Fruit fly (Drosophila melanogaster) whole organism: Measurements from ENCODE around the gene cher.

Source experiments
- CG8478 ChIP-seq: fragments of >200 bp; optimal IDR thresholded peaks from 2 replicates; lab custom pipeline; 2018; ENCODE audit warnings: inconsistent platforms
- Dll ChIP-seq: fragments of >200 bp; optimal IDR thresholded peaks from 2 replicates; lab custom pipeline; 2017
- EcR ChIP-seq, 2 experiments: fragments of >200 bp; optimal IDR thresholded peaks; 2 replicates each; lab custom pipeline; 2017; ENCODE audit warnings: missing biosample characterization in 2 of 2, missing genetic modification characterization in 2 of 2, missing genetic modification reagents in 2 of 2
- pan ChIP-seq: fragments of >200 bp; optimal IDR thresholded peaks from 2 replicates; lab custom pipeline; 2017
- psq ChIP-seq: fragments of >200 bp; optimal IDR thresholded peaks from 2 replicates; lab custom pipeline; 2017
- usp ChIP-seq: fragments of >200 bp; optimal IDR thresholded peaks from 2 replicates; lab custom pipeline; 2017; ENCODE audit warnings: missing biosample characterization, missing genetic modification characterization, mixed read lengths

Gene cher

DNA sequence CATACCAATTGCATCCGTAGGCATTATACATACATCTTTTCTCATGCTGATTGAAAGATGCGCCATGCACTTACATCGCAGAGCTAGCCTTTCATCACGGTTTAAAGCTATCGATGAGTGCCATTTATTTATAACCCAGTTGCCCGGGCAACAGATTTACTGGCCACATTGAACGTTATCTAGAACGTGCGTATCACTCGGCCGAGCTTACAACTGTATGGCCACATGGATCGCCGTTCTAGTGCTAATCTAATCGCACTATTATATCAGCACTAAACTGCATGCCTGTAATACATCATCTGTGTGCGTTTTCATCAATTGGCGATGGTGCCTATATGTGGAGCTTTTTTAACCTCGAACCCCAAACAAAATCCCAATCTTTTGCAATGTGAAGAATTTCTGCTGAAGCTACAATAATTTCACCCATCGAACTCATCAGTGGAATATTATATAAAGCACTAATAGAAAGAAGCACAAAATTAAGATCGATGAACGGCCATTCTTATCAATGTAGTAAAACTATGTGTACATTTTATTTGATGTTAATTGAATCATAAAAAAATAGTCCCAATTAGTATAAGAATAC, 64.3 kb downstream of the cher start:
- TF ChIP-seq usp (GFP tag; lab: Kevin White, UChicago) (no peak), Dll (lab: Kevin White, UChicago) (no peak), psq (lab: Kevin White, UChicago) (no peak), pan (no peak), CG8478 (lab: Kevin White, UChicago) (no peak), EcR (GFP tag; optimal IDR thresholded peaks at IDR 0.05; lab: Kevin White, UChicago) (no peak)

DNA sequence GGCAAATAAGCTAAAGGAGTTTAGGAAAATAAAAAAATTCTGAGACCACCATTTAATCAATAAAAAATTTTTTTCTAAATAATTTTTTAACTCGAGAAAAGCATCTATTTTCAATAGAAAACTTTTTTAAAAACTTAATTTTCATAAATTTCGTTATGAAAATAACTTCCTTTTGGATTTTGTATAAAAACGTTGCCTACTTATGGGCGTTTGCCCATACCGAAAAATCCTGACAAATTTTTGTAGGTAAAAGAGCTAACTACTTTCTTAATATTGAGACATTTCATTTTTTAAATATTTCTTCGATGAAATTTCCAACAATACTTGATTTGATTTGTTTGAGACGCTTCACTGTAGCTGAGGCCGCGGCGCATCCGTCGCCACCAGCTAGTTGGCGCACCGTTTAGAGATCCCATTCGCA, 64.9 kb downstream of the cher start:
- TF ChIP-seq CG8478 (lab: Kevin White, UChicago) (no peak), Dll (lab: Kevin White, UChicago) (no peak), usp (GFP tag; lab: Kevin White, UChicago) (no peak), pan (no peak), EcR (GFP tag; optimal IDR thresholded peaks at IDR 0.05; lab: Kevin White, UChicago) (no peak)

DNA sequence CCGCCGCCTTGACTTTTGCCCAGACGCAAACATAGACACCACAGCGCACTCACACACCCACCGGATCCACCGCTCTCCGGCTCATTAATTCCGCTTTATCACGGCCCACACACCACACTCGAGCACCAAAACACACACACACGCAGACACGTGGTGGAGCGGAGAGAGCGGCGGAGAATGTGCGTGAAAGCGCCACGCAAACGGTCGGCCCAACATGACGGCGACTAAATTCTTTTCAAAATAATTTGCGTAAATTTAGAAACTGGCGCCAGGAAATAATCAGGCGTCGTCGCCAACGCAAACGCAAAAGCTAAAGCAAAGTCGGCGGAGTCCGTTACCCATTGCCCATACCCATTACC, 65.4 kb downstream of the cher start:
- TF ChIP-seq EcR (GFP tag; optimal IDR thresholded peaks at IDR 0.05; lab: Kevin White, UChicago), result no peak
- TF ChIP-seq pan, result no peak
- no peak for TF ChIP-seq psq (lab: Kevin White, UChicago)
- no peak for TF ChIP-seq Dll (lab: Kevin White, UChicago)
- TF ChIP-seq usp (GFP tag; lab: Kevin White, UChicago), result no peak
- TF ChIP-seq CG8478 (lab: Kevin White, UChicago), result no peak

dm6 chr3R:17059100-17059810, 65.9 kb downstream of the cher start:
- TF ChIP-seq EcR (GFP tag; optimal IDR thresholded peaks at IDR 0.05; lab: Kevin White, UChicago) (no peak), psq (lab: Kevin White, UChicago) (no peak)

- TF ChIP-seq psq (lab: Kevin White, UChicago) (no peak), pan (no peak), CG8478 (lab: Kevin White, UChicago) (no peak), EcR (GFP tag; optimal IDR thresholded peaks at IDR 0.05; lab: Kevin White, UChicago) (no peak), Dll (lab: Kevin White, UChicago) (no peak), usp (GFP tag; lab: Kevin White, UChicago) (no peak)
Observed at dm6 chr3R:17056905-17057251, 68.3 kb downstream of the cher start.

DNA sequence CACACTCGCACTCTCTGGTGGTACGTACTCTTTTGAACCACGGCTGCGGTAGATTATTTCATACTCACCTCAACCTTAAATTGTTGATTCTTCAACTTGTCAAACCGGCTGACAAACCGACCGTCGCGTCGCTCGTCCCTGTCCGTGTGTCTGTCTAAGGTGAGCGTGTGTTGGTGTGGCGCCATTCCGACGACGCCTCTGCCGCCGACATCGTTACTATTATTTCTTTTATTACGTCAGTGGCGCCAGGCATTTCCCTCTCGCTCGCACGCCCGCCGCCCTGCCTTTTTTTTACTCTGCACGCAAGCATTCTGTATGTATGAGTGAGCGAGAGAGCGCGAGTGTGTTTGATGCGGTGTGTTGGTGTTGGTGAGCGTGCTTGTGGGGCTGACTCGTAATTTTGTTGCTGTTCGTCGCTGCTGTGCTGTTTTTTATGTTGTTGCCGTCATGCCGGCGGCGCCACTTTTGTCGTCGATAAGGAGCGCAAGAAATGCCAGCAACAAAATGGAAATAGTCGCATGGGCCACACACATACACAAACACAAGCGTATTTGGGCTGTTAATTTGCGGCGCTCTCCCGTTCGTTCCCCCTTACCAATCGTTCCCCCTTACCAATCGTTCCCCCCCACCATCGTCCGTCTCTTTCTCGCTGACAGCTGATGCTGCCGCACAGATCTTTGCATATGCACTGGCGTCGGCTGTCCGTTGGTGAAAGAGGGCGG, 68.8 kb downstream of the cher start:
- TF ChIP-seq EcR (GFP tag; optimal IDR thresholded peaks at IDR 0.05; lab: Kevin White, UChicago) (no peak), CG8478 (lab: Kevin White, UChicago) (peak; percentile 77), pan (peak; percentile 51), usp (GFP tag; lab: Kevin White, UChicago) (no peak), Dll (lab: Kevin White, UChicago) (peak; percentile 97), psq (lab: Kevin White, UChicago) (no peak)

- no peak for TF ChIP-seq pan
- no peak for TF ChIP-seq psq (lab: Kevin White, UChicago)
- no peak for TF ChIP-seq Dll (lab: Kevin White, UChicago)
- TF ChIP-seq usp (GFP tag; lab: Kevin White, UChicago), result no peak
- no peak for TF ChIP-seq EcR (GFP tag; optimal IDR thresholded peaks at IDR 0.05; lab: Kevin White, UChicago)
- TF ChIP-seq CG8478 (lab: Kevin White, UChicago), result no peak
Observed at dm6 chr3R:17054528-17054927, 70.7 kb downstream of the cher start.

DNA sequence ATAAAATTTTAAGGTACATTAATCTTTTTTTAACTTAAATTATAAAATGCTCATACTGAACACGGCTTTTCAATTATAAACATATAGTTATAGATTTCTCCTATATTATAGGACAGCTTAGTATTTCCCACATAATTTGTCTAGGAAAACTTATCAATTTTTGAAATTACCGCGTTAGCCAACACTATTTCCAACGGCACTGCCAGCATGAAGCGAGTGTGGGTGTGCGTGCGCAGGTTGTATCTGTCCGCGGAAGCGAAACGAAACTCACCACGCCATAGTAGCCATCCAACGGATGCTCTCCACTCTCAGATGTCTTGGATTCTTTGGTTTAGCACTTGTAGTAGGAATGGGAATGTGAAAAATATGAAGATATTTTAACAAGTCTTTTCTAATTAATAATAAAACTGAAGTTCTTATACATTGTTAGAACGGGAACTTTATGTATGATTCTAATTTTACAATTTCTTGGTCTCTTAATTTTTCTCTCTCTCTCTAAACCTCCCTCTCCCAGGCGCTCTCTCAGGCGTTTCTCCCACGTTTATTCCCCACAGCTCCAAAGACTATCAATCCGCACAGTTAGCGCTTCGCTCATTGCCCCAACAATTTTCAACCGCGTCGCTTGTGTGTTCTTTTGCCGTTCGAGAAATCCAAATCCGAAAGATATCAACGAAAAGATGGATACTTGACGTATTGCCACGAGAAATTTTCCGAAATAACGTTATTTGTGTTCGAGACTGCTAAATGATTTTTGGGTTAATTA, 71.6 kb downstream of the cher start, which contains the start of gene Dad:
Dad (plus strand) TSS at position 593 of the 763 bp plus-strand sequence.
- TF ChIP-seq CG8478 (lab: Kevin White, UChicago), result no peak
- TF ChIP-seq EcR (GFP tag; optimal IDR thresholded peaks at IDR 0.05; lab: Kevin White, UChicago), result no peak
- TF ChIP-seq psq (lab: Kevin White, UChicago), result no peak
- no peak for TF ChIP-seq pan
- TF ChIP-seq Dll (lab: Kevin White, UChicago), result peak; percentile 90

- TF ChIP-seq usp (GFP tag; lab: Kevin White, UChicago), result no peak
- TF ChIP-seq pan, result no peak
- TF ChIP-seq psq (lab: Kevin White, UChicago), result no peak
- TF ChIP-seq CG8478 (lab: Kevin White, UChicago), result no peak
- peak; percentile 37 for TF ChIP-seq Dll (lab: Kevin White, UChicago)
- TF ChIP-seq EcR (GFP tag; optimal IDR thresholded peaks at IDR 0.05; lab: Kevin White, UChicago), result no peak
Observed at dm6 chr3R:17052465-17053149, 72.6 kb downstream of the cher start.

dm6 chr3R:17048867-17049266, 76.3 kb downstream of the cher start:
- TF ChIP-seq psq (lab: Kevin White, UChicago), result no peak
- no peak for TF ChIP-seq usp (GFP tag; lab: Kevin White, UChicago)
- TF ChIP-seq Dll (lab: Kevin White, UChicago), result no peak
- no peak for TF ChIP-seq pan
- no peak for TF ChIP-seq EcR (GFP tag; optimal IDR thresholded peaks at IDR 0.05; lab: Kevin White, UChicago)
- no peak for TF ChIP-seq CG8478 (lab: Kevin White, UChicago)

- no peak for TF ChIP-seq psq (lab: Kevin White, UChicago)
- TF ChIP-seq Dll (lab: Kevin White, UChicago), result no peak
- TF ChIP-seq EcR (GFP tag; optimal IDR thresholded peaks at IDR 0.05; lab: Kevin White, UChicago), result no peak
- no peak for TF ChIP-seq CG8478 (lab: Kevin White, UChicago)
- no peak for TF ChIP-seq usp (GFP tag; lab: Kevin White, UChicago)
- TF ChIP-seq pan, result no peak
Observed at dm6 chr3R:17043570-17043923, 81.6 kb downstream of the cher start.
